Fruit fly (Drosophila melanogaster): ENCODE measurements around the gene Zip89B.

DNA sequence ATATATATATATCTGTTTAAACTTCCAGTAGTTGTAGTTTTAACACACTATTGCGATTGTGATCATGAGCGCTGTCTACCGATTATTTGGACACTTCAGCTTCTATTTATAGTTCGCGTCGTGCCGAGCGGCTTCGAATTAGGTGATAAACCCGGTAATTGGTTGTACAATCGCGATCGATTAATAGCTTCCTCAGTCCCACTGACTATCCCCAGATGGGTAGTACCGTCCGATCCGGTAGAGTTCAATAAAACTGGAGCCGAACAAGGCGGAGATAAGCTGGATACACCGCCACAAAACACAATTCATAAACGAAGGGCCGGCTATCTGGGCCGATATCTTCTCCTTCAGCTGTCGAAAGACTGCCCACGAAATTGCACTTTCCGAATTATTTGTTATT, 32.3 kb downstream of the Zip89B start:
- TF ChIP-seq Met (GFP tag; optimal IDR thresholded peaks at IDR 0.05): no peak
- TF ChIP-seq CG9139 (GFP tag; optimal IDR thresholded peaks at IDR 0.05): no peak
- TF ChIP-seq topi (GFP tag; optimal IDR thresholded peaks at IDR 0.05): no peak
- no peak for TF ChIP-seq CG6854 (GFP tag; optimal IDR thresholded peaks at IDR 0.05)
- no peak for TF ChIP-seq CG34406 (GFP tag; optimal IDR thresholded peaks at IDR 0.05)
- no peak for TF ChIP-seq CG16779 (tag; optimal IDR thresholded peaks at IDR 0.05)
- no peak for TF ChIP-seq Ets96B (tag; optimal IDR thresholded peaks at IDR 0.05)
- no peak for TF ChIP-seq Eip93F (GFP tag; optimal IDR thresholded peaks at IDR 0.05)
- TF ChIP-seq Sox102F (GFP tag; optimal IDR thresholded peaks at IDR 0.05): no peak
- TF ChIP-seq CG11294 (GFP tag; IDR thresholded peaks at IDR 0.05): no peak
- TF ChIP-seq OdsH (GFP tag; optimal IDR thresholded peaks at IDR 0.05): no peak
- no peak for TF ChIP-seq net (GFP tag; optimal IDR thresholded peaks at IDR 0.05)
- no peak for TF ChIP-seq esn (GFP tag; optimal IDR thresholded peaks at IDR 0.05)
